Worm (Caenorhabditis elegans) whole organism, L4/young adult: ENCODE data around the gene Y51B9A.6.

Source experiments
- W03F9.2 ChIP-seq: fragments of 150-350 bp; optimal IDR thresholded peaks from 2 replicates; lab custom pipeline; 2014; ENCODE audit warnings: missing biosample characterization, missing genetic modification characterization
- dao-5 ChIP-seq: sonication (generic microtip); optimal IDR thresholded peaks from 2 replicates; lab custom pipeline; 2016; ENCODE audit warnings: missing genotype, missing genetic modification characterization, moderate library complexity, missing compliant biosample characterization
- him-1 ChIP-seq: sonication (generic microtip); optimal IDR thresholded peaks from 2 replicates; lab custom pipeline; 2016; ENCODE audit warnings: missing genotype, missing genetic modification reagents, missing genetic modification characterization, missing compliant biosample characterization

DNA sequence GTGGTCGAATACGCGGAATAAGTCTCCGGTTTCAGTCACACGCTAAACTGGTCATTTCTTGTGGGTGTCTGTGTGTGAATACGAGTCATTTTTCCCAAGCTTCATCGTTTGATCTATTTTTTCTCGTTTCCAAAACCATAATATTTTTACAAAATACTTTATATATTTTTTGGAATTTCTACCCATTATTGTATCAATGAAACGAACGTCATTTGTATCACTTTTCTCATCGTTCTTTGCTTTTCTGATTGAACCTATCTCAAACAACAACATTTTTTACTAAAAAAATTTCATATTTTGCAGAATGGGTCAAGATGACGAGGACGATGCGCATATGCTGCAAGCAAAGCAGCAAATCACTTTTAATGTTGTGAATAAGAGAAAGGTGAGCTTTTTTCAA, 44.8 kb downstream of the Y51B9A.6 start, which contains the start of gene mel-11:
- no peak for TF ChIP-seq dao-5 (tag; lab: Kevin White, UChicago)
- no peak for TF ChIP-seq him-1 (tag; lab: Kevin White, UChicago)
- TF ChIP-seq W03F9.2 (tag; lab: Kevin White, UChicago) = no peak
